Fruit fly (Drosophila melanogaster) whole organism, embryonic: ENCODE measurements around the gene spz5.

Source experiments
- B-H2 ChIP-seq: fragments of 200-800 bp; sonication (Bioruptor generic); optimal IDR thresholded peaks from 2 replicates; lab custom pipeline; 2018; ENCODE audit warnings: missing biosample characterization, mild to moderate bottlenecking, missing genetic modification characterization
- CG10462 ChIP-seq: fragments of 200-800 bp; sonication (Bioruptor generic); optimal IDR thresholded peaks from 2 replicates; lab custom pipeline; 2016; ENCODE audit warnings: missing biosample characterization, missing genetic modification characterization
- CG10959 ChIP-seq: fragments of 200-800 bp; sonication (Bioruptor generic); IDR thresholded peaks from 2 replicates; pipeline ENCODE4 v1.3.6; 2022; ENCODE audit warnings: missing biosample characterization, missing genetic modification characterization
- CG11504 ChIP-seq: fragments of 200-800 bp; sonication (Bioruptor generic); optimal IDR thresholded peaks from 3 replicates; lab custom pipeline; 2019; ENCODE audit warnings: missing biosample characterization, mild to moderate bottlenecking, missing genetic modification characterization, moderate library complexity
- CG12391 ChIP-seq: fragments of 200-800 bp; sonication (Bioruptor generic); optimal IDR thresholded peaks from 3 replicates; lab custom pipeline; 2018; ENCODE audit warnings: missing biosample characterization, mild to moderate bottlenecking, missing genetic modification characterization, moderate library complexity
- CG13775 ChIP-seq: fragments of 200-800 bp; sonication (Bioruptor generic); optimal IDR thresholded peaks from 3 replicates; lab custom pipeline; 2017; ENCODE audit warnings: missing biosample characterization, mild to moderate bottlenecking, missing genetic modification characterization
- CG15514 ChIP-seq: fragments of 200-800 bp; sonication (Bioruptor generic); optimal IDR thresholded peaks from 3 replicates; lab custom pipeline; 2017; ENCODE audit warnings: missing biosample characterization, missing genetic modification characterization, mild to moderate bottlenecking, moderate library complexity, missing genetic modification reagents
- CG15696 ChIP-seq: fragments of 200-800 bp; sonication (Bioruptor generic); optimal IDR thresholded peaks from 2 replicates; lab custom pipeline; 2019; ENCODE audit warnings: missing biosample characterization, mild to moderate bottlenecking, missing genetic modification characterization, moderate library complexity
- CG17328 ChIP-seq: fragments of 200-800 bp; sonication (Bioruptor generic); IDR thresholded peaks from 2 replicates; pipeline ENCODE4 v1.3.6; 2022; ENCODE audit warnings: missing biosample characterization, missing genetic modification characterization
- CG17361 ChIP-seq: fragments of 200-800 bp; sonication (Bioruptor generic); IDR thresholded peaks from 3 replicates; pipeline ENCODE4 v1.3.6; 2022; ENCODE audit warnings: missing biosample characterization, missing genetic modification characterization
- CG17385 ChIP-seq: fragments of 200-800 bp; sonication (Bioruptor generic); optimal IDR thresholded peaks from 3 replicates; lab custom pipeline; 2018; ENCODE audit warnings: missing biosample characterization, mild to moderate bottlenecking, missing genetic modification characterization
- CG18011 ChIP-seq: fragments of 200-800 bp; sonication (Bioruptor generic); optimal IDR thresholded peaks from 2 replicates; lab custom pipeline; 2017; ENCODE audit warnings: missing biosample characterization, missing genetic modification characterization, mild to moderate bottlenecking, moderate library complexity, missing genotype
- CG18262 ChIP-seq: fragments of 200-800 bp; optimal IDR thresholded peaks from 3 replicates; lab custom pipeline; 2019; ENCODE audit warnings: missing biosample characterization, mild to moderate bottlenecking, missing genetic modification characterization, moderate library complexity
- CG18476 ChIP-seq: fragments of 200-800 bp; sonication (Bioruptor generic); optimal IDR thresholded peaks from 2 replicates; lab custom pipeline; 2016; ENCODE audit warnings: missing biosample characterization, mild to moderate bottlenecking, missing genetic modification characterization
- CG18599 ChIP-seq: fragments of 200-800 bp; sonication (Bioruptor generic); optimal IDR thresholded peaks from 3 replicates; lab custom pipeline; 2017; ENCODE audit warnings: missing biosample characterization, missing genetic modification characterization, mild to moderate bottlenecking, moderate library complexity, missing genetic modification reagents
- CG2202 ChIP-seq: fragments of 200-800 bp; sonication (Bioruptor generic); optimal IDR thresholded peaks from 2 replicates; lab custom pipeline; 2018; ENCODE audit warnings: missing biosample characterization, mild to moderate bottlenecking, missing genetic modification characterization
- CG2678 ChIP-seq: fragments of 200-800 bp; sonication (Bioruptor generic); optimal IDR thresholded peaks from 3 replicates; lab custom pipeline; 2019; ENCODE audit warnings: missing biosample characterization, mild to moderate bottlenecking, missing genetic modification characterization, moderate library complexity
- CG31224 ChIP-seq: fragments of 200-800 bp; sonication (Bioruptor generic); IDR thresholded peaks from 2 replicates; pipeline ENCODE4 v1.3.6; 2022; ENCODE audit warnings: missing biosample characterization, missing genetic modification characterization
- CG31441 ChIP-seq: fragments of 200-800 bp; sonication (Bioruptor generic); IDR thresholded peaks from 2 replicates; pipeline ENCODE4 v1.3.6; 2022; ENCODE audit warnings: missing biosample characterization, missing genetic modification characterization
- CG6854 ChIP-seq: fragments of 200-800 bp; sonication (Bioruptor generic); optimal IDR thresholded peaks from 3 replicates; lab custom pipeline; 2017; ENCODE audit warnings: missing biosample characterization, mild to moderate bottlenecking, missing genetic modification characterization
- CG7839 ChIP-seq: fragments of 200-800 bp; sonication (Bioruptor generic); optimal IDR thresholded peaks from 3 replicates; lab custom pipeline; 2018; ENCODE audit warnings: missing biosample characterization, mild to moderate bottlenecking, missing genetic modification characterization, moderate library complexity
- CG8765 ChIP-seq: fragments of 200-800 bp; sonication (Bioruptor generic); IDR thresholded peaks from 2 replicates; pipeline ENCODE4 v1.3.6; 2022; ENCODE audit warnings: missing biosample characterization, missing genetic modification characterization
- CG9727 ChIP-seq: fragments of 200-800 bp; sonication (Bioruptor generic); optimal IDR thresholded peaks from 3 replicates; lab custom pipeline; 2017; ENCODE audit warnings: missing biosample characterization, mild to moderate bottlenecking, missing genetic modification characterization
- Chrac-16 ChIP-seq: fragments of 200-800 bp; sonication (Bioruptor generic); optimal IDR thresholded peaks from 3 replicates; lab custom pipeline; 2016; ENCODE audit warnings: missing biosample characterization, missing genetic modification characterization
- E2f1 ChIP-seq: fragments of 200-800 bp; sonication (Bioruptor generic); IDR thresholded peaks from 2 replicates; pipeline ENCODE4 v1.3.6; 2022; ENCODE audit warnings: missing biosample characterization, missing genetic modification characterization
- Ssrp ChIP-seq: fragments of 200-800 bp; sonication (Bioruptor generic); optimal IDR thresholded peaks from 2 replicates; lab custom pipeline; 2018; ENCODE audit warnings: missing biosample characterization, mild to moderate bottlenecking, missing genetic modification characterization, moderate library complexity
- Vsx1 ChIP-seq: fragments of 200-800 bp; sonication (Bioruptor generic); optimal IDR thresholded peaks from 2 replicates; lab custom pipeline; 2017; ENCODE audit warnings: missing biosample characterization, mild to moderate bottlenecking, missing genetic modification characterization, missing genetic modification reagents
- Xrp1 ChIP-seq: fragments of 200-800 bp; sonication (Bioruptor generic); IDR thresholded peaks from 2 replicates; pipeline ENCODE4 v1.3.6; 2022; ENCODE audit warnings: missing biosample characterization, missing genetic modification characterization
- ac ChIP-seq: fragments of 200-800 bp; sonication (Bioruptor generic); optimal IDR thresholded peaks from 3 replicates; lab custom pipeline; 2017; ENCODE audit warnings: missing biosample characterization, mild to moderate bottlenecking, missing genetic modification characterization
- ara ChIP-seq: fragments of 200-800 bp; sonication (Bioruptor generic); IDR thresholded peaks from 2 replicates; pipeline ENCODE4 v1.3.6; 2022; ENCODE audit warnings: missing biosample characterization, missing genetic modification characterization
- dysf ChIP-seq: fragments of 200-800 bp; sonication (Bioruptor generic); IDR thresholded peaks from 3 replicates; pipeline ENCODE4 v1.3.6; 2022; ENCODE audit warnings: missing biosample characterization, missing genetic modification characterization
- ewg ChIP-seq: fragments of 200-800 bp; sonication (Bioruptor generic); optimal IDR thresholded peaks from 3 replicates; lab custom pipeline; 2017; ENCODE audit warnings: mild to moderate bottlenecking, missing biosample characterization, missing genetic modification reagents, missing genetic modification characterization
- hb ChIP-seq: fragments of 200-800 bp; sonication (Bioruptor generic); IDR thresholded peaks from 3 replicates; pipeline ENCODE4 v1.3.6; 2022; ENCODE audit warnings: missing biosample characterization, missing genetic modification characterization; ENCODE audit not compliant: partially characterized antibody
- her ChIP-seq: fragments of 200-800 bp; sonication (Bioruptor generic); optimal IDR thresholded peaks from 2 replicates; lab custom pipeline; 2016; ENCODE audit warnings: missing biosample characterization, missing genetic modification characterization
- lab ChIP-seq: fragments of 200-800 bp; sonication (Bioruptor generic); optimal IDR thresholded peaks from 3 replicates; lab custom pipeline; 2017; ENCODE audit warnings: missing biosample characterization, missing genetic modification characterization, mild to moderate bottlenecking, moderate library complexity, missing genetic modification reagents
- lola ChIP-seq, 3 experiments: fragments of >200 bp in 2 of 3; fragments of 200-800 bp in 1 of 3; sonication (Bioruptor generic) in 1 of 3; optimal IDR thresholded peaks; 2 replicates each; lab custom pipeline; 2017 to 2019; ENCODE audit warnings: missing biosample characterization in 3 of 3, missing genetic modification characterization in 3 of 3, mild to moderate bottlenecking in 1 of 3, moderate library complexity in 1 of 3
- lov ChIP-seq, 2 experiments: fragments of 200-800 bp in 1 of 2; fragments of >200 bp in 1 of 2; sonication (Bioruptor generic) in 1 of 2; IDR thresholded peaks in 1 of 2; optimal IDR thresholded peaks in 1 of 2; 2 replicates in 1 of 2; 3 replicates in 1 of 2; pipeline versions ENCODE4 v1.3.6 to Lab custom; 2017 to 2022; ENCODE audit warnings: missing biosample characterization in 1 of 2, missing genetic modification characterization in 1 of 2
- phol ChIP-seq: fragments of 200-800 bp; sonication (Bioruptor generic); optimal IDR thresholded peaks from 3 replicates; lab custom pipeline; 2018; ENCODE audit warnings: missing biosample characterization, mild to moderate bottlenecking, missing genetic modification characterization, moderate library complexity
- prd ChIP-seq, 3 experiments: fragments of >200 bp in 2 of 3; fragments of 200-800 bp in 1 of 3; sonication (Bioruptor generic) in 1 of 3; optimal IDR thresholded peaks in 2 of 3; IDR thresholded peaks in 1 of 3; 2 replicates in 2 of 3; 3 replicates in 1 of 3; pipeline versions ENCODE4 v1.3.6 to Lab custom; 2017 to 2022; ENCODE audit warnings: missing biosample characterization in 1 of 3, missing genetic modification characterization in 1 of 3
- psq ChIP-seq: fragments of 200-800 bp; sonication (Bioruptor generic); optimal IDR thresholded peaks from 2 replicates; lab custom pipeline; 2017; ENCODE audit warnings: missing biosample characterization, missing genetic modification characterization
- row ChIP-seq: fragments of 200-800 bp; sonication (Bioruptor generic); IDR thresholded peaks from 3 replicates; pipeline ENCODE4 v1.3.6; 2022; ENCODE audit warnings: missing biosample characterization, missing genetic modification characterization
- sc ChIP-seq, 3 experiments: fragments of >200 bp in 2 of 3; fragments of 200-800 bp in 1 of 3; sonication (Bioruptor generic) in 1 of 3; optimal IDR thresholded peaks; 2 replicates in 2 of 3; 3 replicates in 1 of 3; lab custom pipeline; 2017; ENCODE audit warnings: mild to moderate bottlenecking in 1 of 3, missing biosample characterization in 1 of 3, missing genetic modification characterization in 1 of 3, missing genetic modification reagents in 1 of 3
- sens ChIP-seq: fragments of 200-800 bp; sonication (Bioruptor generic); peaks from one replicate; lab custom pipeline; 2016; ENCODE audit warnings: missing biosample characterization, missing genetic modification characterization
- tgo ChIP-seq: fragments of 200-800 bp; sonication (Bioruptor generic); IDR thresholded peaks from 3 replicates; pipeline ENCODE4 v1.3.6; 2022; ENCODE audit warnings: missing biosample characterization, missing genetic modification characterization
- tio ChIP-seq: fragments of 200-800 bp; sonication (Bioruptor generic); optimal IDR thresholded peaks from 2 replicates; lab custom pipeline; 2017; ENCODE audit warnings: missing biosample characterization, missing genetic modification characterization, inconsistent platforms
- zen ChIP-seq: fragments of 200-800 bp; sonication (Bioruptor generic); optimal IDR thresholded peaks from 3 replicates; lab custom pipeline; 2018; ENCODE audit warnings: missing biosample characterization, mild to moderate bottlenecking, missing genetic modification characterization, moderate library complexity
- zfh1 ChIP-seq: fragments of 200-800 bp; sonication (Bioruptor generic); IDR thresholded peaks from 3 replicates; pipeline ENCODE4 v1.3.6; 2022; ENCODE audit warnings: missing biosample characterization, missing genetic modification characterization

The spz5 gene

DNA sequence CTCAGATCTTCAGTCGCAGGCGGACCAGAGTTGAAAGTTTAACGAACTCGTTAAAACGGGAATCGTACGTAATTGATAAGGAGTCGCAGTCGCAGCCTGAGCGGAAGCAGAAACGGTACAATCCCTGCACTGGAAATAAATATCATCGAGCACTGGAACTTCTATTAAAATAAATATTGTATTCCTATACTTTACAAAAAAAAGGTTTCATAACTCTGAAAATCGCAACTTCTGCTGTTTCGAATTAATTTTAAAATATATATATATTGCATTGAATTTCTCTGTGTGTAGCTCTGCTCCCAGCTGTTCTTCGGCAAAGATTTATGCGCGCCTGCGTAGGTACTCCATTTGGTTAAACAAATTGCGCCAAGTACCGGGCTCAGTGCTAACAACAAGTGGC lies 7.6 kb downstream of the spz5 start (continued):
- peak; percentile 47; the same call in 2 of the 3 replicates for TF ChIP-seq row
- TF ChIP-seq CG10959 (GFP tag; lab: Robert Waterston, UW) = 0 out of 2 replicates have a peak, but pooled peaks have one; percentile 28
- no peak for TF ChIP-seq CG18476 (GFP tag; lab: Kevin White, UChicago)
- 0 out of 3 replicates have a peak, but pooled peaks have one; percentile 20 for TF ChIP-seq CG17361 (GFP tag; lab: Robert Waterston, UW)
- peak; percentile 49; the same call in 1 of the 2 replicates for TF ChIP-seq CG8765
- no peak for TF ChIP-seq psq (GFP tag; lab: Kevin White, UChicago)
- TF ChIP-seq lola (GFP tag; optimal IDR thresholded peaks at IDR 0.05; lab: Kevin White, UChicago) = peak in 1 of 3 experiments; percentile 21
- peak; percentile 47 for TF ChIP-seq sens
- peak; percentile 70 for TF ChIP-seq CG9727
- peak; percentile 14 for TF ChIP-seq zen
- peak; percentile 14 for TF ChIP-seq CG12391 (tag; lab: Kevin White, UChicago)
- TF ChIP-seq B-H2 (GFP tag; lab: Kevin White, UChicago) = no peak
- TF ChIP-seq CG31224 (GFP tag; lab: Robert Waterston, UW) = 0 out of 2 replicates have a peak, but pooled peaks have one; percentile 20
- peak; percentile 7 for TF ChIP-seq lab (GFP tag; lab: Kevin White, UChicago)
- no peak for TF ChIP-seq sc (optimal IDR thresholded peaks at IDR 0.05; lab: Kevin White, UChicago)
- TF ChIP-seq sc (GFP tag; optimal IDR thresholded peaks at IDR 0.05; lab: Kevin White, UChicago) = peak; percentile 17
- no peak for TF ChIP-seq Vsx1
- peak; percentile 27 for TF ChIP-seq CG11504 (tag; lab: Kevin White, UChicago)
- no peak for TF ChIP-seq CG2202 (tag; lab: Kevin White, UChicago)
- peak; percentile 15 for TF ChIP-seq phol (tag; lab: Kevin White, UChicago)
- TF ChIP-seq CG2678 (tag; lab: Kevin White, UChicago) = peak; percentile 10
- peak; percentile 69; the same call in 2 of the 3 replicates for TF ChIP-seq zfh1 (GFP tag; lab: Robert Waterston, UW)
- TF ChIP-seq ac (GFP tag; lab: Kevin White, UChicago) = peak; percentile 18
- TF ChIP-seq CG18262 (tag; lab: Kevin White, UChicago) = peak; percentile 57
- TF ChIP-seq tgo (GFP tag; lab: Robert Waterston, UW) = peak; percentile 35; the same call in 1 of the 3 replicates
- peak; percentile 18 for TF ChIP-seq CG10462 (GFP tag; lab: Kevin White, UChicago)
- TF ChIP-seq ewg (GFP tag; lab: Kevin White, UChicago) = peak; percentile 14
- peak; percentile 12 for TF ChIP-seq Chrac-16 (GFP tag; lab: Kevin White, UChicago)
- no peak for TF ChIP-seq CG17385 (GFP tag; lab: Kevin White, UChicago)
- TF ChIP-seq CG17328 (GFP tag; lab: Robert Waterston, UW) = peak; percentile 38; the same call in 1 of the 2 replicates
- TF ChIP-seq hb = no peak
- no peak for TF ChIP-seq her (GFP tag; lab: Kevin White, UChicago)
- TF ChIP-seq tio = peak; percentile 4
- TF ChIP-seq CG7839 = peak; percentile 41
- no peak for TF ChIP-seq CG18011 (GFP tag; lab: Kevin White, UChicago)
- peak; percentile 9 for TF ChIP-seq Ssrp (tag; lab: Kevin White, UChicago)
- no peak for TF ChIP-seq lov (optimal IDR thresholded peaks at IDR 0.05; lab: Kevin White, UChicago)
- no peak for TF ChIP-seq lov (GFP tag; IDR thresholded peaks at IDR 0.05; lab: Robert Waterston, UW)
- TF ChIP-seq CG18599 (GFP tag; lab: Kevin White, UChicago) = peak; percentile 41
- TF ChIP-seq CG15696 = peak; percentile 22
- peak; percentile 66 for TF ChIP-seq ara (GFP tag; lab: Robert Waterston, UW)
- peak; percentile 65 for TF ChIP-seq Xrp1 (GFP tag; lab: Robert Waterston, UW)
- TF ChIP-seq prd (optimal IDR thresholded peaks at IDR 0.05; lab: Kevin White, UChicago) = no peak
- TF ChIP-seq prd (GFP tag; IDR thresholded peaks at IDR 0.05; lab: Robert Waterston, UW) = peak; percentile 80
- TF ChIP-seq CG15514 (GFP tag; lab: Kevin White, UChicago) = no peak
- 0 out of 2 replicates have a peak, but pooled peaks have one; percentile 11 for TF ChIP-seq E2f1
- TF ChIP-seq dysf = 0 out of 3 replicates have a peak, but pooled peaks have one; percentile 33
- peak; percentile 25 for TF ChIP-seq CG13775 (GFP tag; lab: Kevin White, UChicago)
- no peak for TF ChIP-seq CG6854 (GFP tag; lab: Kevin White, UChicago)
- peak; percentile 18; the same call in 1 of the 2 replicates for TF ChIP-seq CG31441 (GFP tag; lab: Robert Waterston, UW)
